Worm (Caenorhabditis elegans) whole organism, mixed stage, embryonic: ENCODE data around the gene srw-69.

Experiments used
- M03D4.4 ChIP-seq: sonication (generic microtip); optimal IDR thresholded peaks from 2 replicates; lab custom pipeline; 2017; ENCODE audit warnings: mild to moderate bottlenecking, missing genetic modification characterization, missing compliant biosample characterization
- bed-3 ChIP-seq: fragments of 200-800 bp; sonication (Bioruptor generic); optimal IDR thresholded peaks from 3 replicates; lab custom pipeline; 2018; ENCODE audit warnings: mild to moderate bottlenecking, missing genetic modification characterization, moderate library complexity, missing compliant biosample characterization
- blmp-1 ChIP-seq: fragments of 150-350 bp; optimal IDR thresholded peaks from 2 replicates; lab custom pipeline; 2014; ENCODE audit warnings: missing biosample characterization, missing genetic modification characterization
- ceh-39 ChIP-seq: fragments of 150-350 bp; optimal IDR thresholded peaks from 2 replicates; lab custom pipeline; 2014; ENCODE audit warnings: missing biosample characterization, missing genetic modification characterization
- ceh-43 ChIP-seq: fragments of 200-800 bp; sonication (Bioruptor generic); optimal IDR thresholded peaks from 2 replicates; lab custom pipeline; 2018; ENCODE audit warnings: mild to moderate bottlenecking, missing genetic modification characterization, moderate library complexity, missing compliant biosample characterization
- ceh-83 ChIP-seq: fragments of 200-800 bp; sonication (Bioruptor generic); optimal IDR thresholded peaks from 2 replicates; lab custom pipeline; 2018; ENCODE audit warnings: mild to moderate bottlenecking, missing genetic modification characterization, missing compliant biosample characterization
- ces-1 ChIP-seq: fragments of 150-350 bp; optimal IDR thresholded peaks from 2 replicates; lab custom pipeline; 2014; ENCODE audit warnings: missing biosample characterization, missing genetic modification reagents, missing genetic modification characterization
- cnd-1 ChIP-seq: fragments of 200-800 bp; sonication (Bioruptor generic); optimal IDR thresholded peaks from 2 replicates; lab custom pipeline; 2018; ENCODE audit warnings: mild to moderate bottlenecking, missing genetic modification characterization, missing compliant biosample characterization
- elt-1 ChIP-seq: sonication (generic microtip); optimal IDR thresholded peaks from 2 replicates; lab custom pipeline; 2017; ENCODE audit warnings: missing genetic modification characterization, mild to moderate bottlenecking, missing compliant biosample characterization, antibody characterized with exemption, moderate library complexity, borderline replicate concordance; ENCODE audit not compliant: insufficient read depth
- elt-3 ChIP-seq: fragments of 150-350 bp; optimal IDR thresholded peaks from 2 replicates; lab custom pipeline; 2014; ENCODE audit warnings: missing biosample characterization, missing genetic modification characterization
- ham-2 ChIP-seq: fragments of 200-800 bp; sonication (Bioruptor generic); optimal IDR thresholded peaks from 2 replicates; lab custom pipeline; 2018; ENCODE audit warnings: mild to moderate bottlenecking, missing genetic modification characterization, missing compliant biosample characterization
- hlh-1 ChIP-seq: fragments of 150-350 bp; optimal IDR thresholded peaks from 2 replicates; lab custom pipeline; 2014; ENCODE audit warnings: missing biosample characterization, missing genetic modification reagents, missing genetic modification characterization
- lin-13 ChIP-seq: fragments of 150-350 bp; optimal IDR thresholded peaks from 2 replicates; lab custom pipeline; 2014; ENCODE audit warnings: missing biosample characterization, missing genetic modification characterization
- lin-32 ChIP-seq: fragments of 200-800 bp; sonication (Bioruptor generic); optimal IDR thresholded peaks from 2 replicates; lab custom pipeline; 2018; ENCODE audit warnings: mild to moderate bottlenecking, missing genetic modification characterization, missing compliant biosample characterization
- lsy-2 ChIP-seq: fragments of 150-350 bp; optimal IDR thresholded peaks from 2 replicates; lab custom pipeline; 2014; ENCODE audit warnings: missing biosample characterization, missing genetic modification characterization
- mab-5 ChIP-seq: fragments of 150-350 bp; optimal IDR thresholded peaks from 2 replicates; lab custom pipeline; 2014; ENCODE audit warnings: missing biosample characterization, missing genetic modification characterization
- mep-1 ChIP-seq: fragments of 150-350 bp; optimal IDR thresholded peaks from 2 replicates; lab custom pipeline; 2017; ENCODE audit warnings: missing biosample characterization, missing genetic modification reagents, missing genetic modification characterization, inconsistent platforms
- mls-2 ChIP-seq: sonication (generic microtip); optimal IDR thresholded peaks from 2 replicates; lab custom pipeline; 2016; ENCODE audit warnings: mild to moderate bottlenecking, missing genetic modification characterization, moderate library complexity, missing compliant biosample characterization
- nhr-12 ChIP-seq: fragments of 150-350 bp; optimal IDR thresholded peaks from 2 replicates; lab custom pipeline; 2014; ENCODE audit warnings: missing biosample characterization, missing genetic modification characterization
- nhr-2 ChIP-seq: fragments of 150-350 bp; optimal IDR thresholded peaks from 2 replicates; lab custom pipeline; 2014; ENCODE audit warnings: missing biosample characterization, missing genetic modification characterization
- nhr-237 ChIP-seq: fragments of 150-350 bp; optimal IDR thresholded peaks from 2 replicates; lab custom pipeline; 2014; ENCODE audit warnings: missing biosample characterization, missing genetic modification characterization
- nhr-76 ChIP-seq: sonication (generic microtip); optimal IDR thresholded peaks from 2 replicates; lab custom pipeline; 2017; ENCODE audit warnings: missing biosample characterization, missing genetic modification characterization
- sem-2 ChIP-seq: fragments of 200-800 bp; sonication (Bioruptor generic); optimal IDR thresholded peaks from 2 replicates; lab custom pipeline; 2018; ENCODE audit warnings: mild to moderate bottlenecking, missing genetic modification characterization, missing compliant biosample characterization
- snpc-4 ChIP-seq: fragments of 150-350 bp; optimal IDR thresholded peaks from 2 replicates; lab custom pipeline; 2014; ENCODE audit warnings: missing biosample characterization, missing genetic modification characterization
- sptf-1 ChIP-seq: sonication (generic microtip); optimal IDR thresholded peaks from 2 replicates; lab custom pipeline; 2017; ENCODE audit warnings: mild to moderate bottlenecking, missing genetic modification characterization, moderate library complexity, missing compliant biosample characterization
- tbx-8 ChIP-seq: fragments of 200-800 bp; sonication (Bioruptor generic); optimal IDR thresholded peaks from 2 replicates; lab custom pipeline; 2018; ENCODE audit warnings: mild to moderate bottlenecking, missing genetic modification characterization, moderate library complexity, missing compliant biosample characterization
- unc-120 ChIP-seq: sonication (generic microtip); optimal IDR thresholded peaks from 2 replicates; lab custom pipeline; 2017; ENCODE audit warnings: missing genetic modification characterization, missing compliant biosample characterization; ENCODE audit not compliant: poor library complexity, severe bottlenecking
- unc-62 ChIP-seq: fragments of 150-350 bp; optimal IDR thresholded peaks from 2 replicates; lab custom pipeline; 2014; ENCODE audit warnings: missing biosample characterization, missing genetic modification reagents, missing genetic modification characterization
- ztf-11 ChIP-seq: fragments of 150-350 bp; optimal IDR thresholded peaks from 2 replicates; lab custom pipeline; 2014; ENCODE audit warnings: missing biosample characterization, missing genetic modification characterization

srw-69 gene

DNA sequence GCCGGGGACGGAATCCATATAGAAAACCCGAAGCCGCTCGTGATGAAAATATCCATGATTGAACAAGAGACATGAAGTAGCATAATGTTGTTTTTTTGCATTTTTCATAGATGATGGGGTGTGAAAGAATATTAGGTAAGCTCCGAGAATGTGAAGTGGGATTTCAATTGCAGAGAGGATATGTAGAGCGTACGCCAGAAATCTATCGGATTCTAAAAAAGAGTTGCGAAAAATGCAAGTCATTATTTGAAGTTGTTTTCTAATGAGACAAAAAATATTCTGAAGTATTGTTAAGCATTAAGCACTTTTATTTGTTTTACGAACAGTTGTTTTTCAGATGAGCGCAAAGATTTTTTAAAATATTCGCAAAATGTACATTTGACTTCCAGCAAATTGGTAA lies 4.4 kb downstream of the srw-69 start, which contains the start of gene F18E3.10:
Gene F18E3.10, minus strand, starts transcription at position 101 of the 400 bp plus-strand sequence.
- TF ChIP-seq bed-3 (GFP tag; lab: Kevin White, UChicago): no peak
- TF ChIP-seq lin-13 (tag; lab: Kevin White, UChicago): no peak
- TF ChIP-seq elt-1 (tag; lab: Kevin White, UChicago): no peak
- no peak for TF ChIP-seq ham-2 (GFP tag; lab: Kevin White, UChicago)
- no peak for TF ChIP-seq lin-32 (GFP tag; lab: Kevin White, UChicago)
- no peak for TF ChIP-seq tbx-8
- no peak for TF ChIP-seq mep-1 (tag; lab: Kevin White, UChicago)
- no peak for TF ChIP-seq unc-62 (GFP tag; lab: Kevin White, UChicago)
- TF ChIP-seq ceh-39 (tag; lab: Kevin White, UChicago): no peak
- TF ChIP-seq M03D4.4: no peak
- TF ChIP-seq ztf-11 (tag; lab: Kevin White, UChicago): no peak
- TF ChIP-seq elt-3 (tag; lab: Kevin White, UChicago): no peak
- TF ChIP-seq nhr-237 (tag; lab: Kevin White, UChicago): no peak
- no peak for TF ChIP-seq lsy-2 (tag; lab: Kevin White, UChicago)
- TF ChIP-seq unc-120 (tag; lab: Kevin White, UChicago): no peak
- TF ChIP-seq sem-2 (GFP tag; lab: Kevin White, UChicago): no peak
- TF ChIP-seq blmp-1 (tag; lab: Kevin White, UChicago): no peak
- TF ChIP-seq nhr-12 (tag; lab: Kevin White, UChicago): no peak
- no peak for TF ChIP-seq cnd-1 (tag; lab: Kevin White, UChicago)
- TF ChIP-seq, all 35 proteins: peak for 0

DNA sequence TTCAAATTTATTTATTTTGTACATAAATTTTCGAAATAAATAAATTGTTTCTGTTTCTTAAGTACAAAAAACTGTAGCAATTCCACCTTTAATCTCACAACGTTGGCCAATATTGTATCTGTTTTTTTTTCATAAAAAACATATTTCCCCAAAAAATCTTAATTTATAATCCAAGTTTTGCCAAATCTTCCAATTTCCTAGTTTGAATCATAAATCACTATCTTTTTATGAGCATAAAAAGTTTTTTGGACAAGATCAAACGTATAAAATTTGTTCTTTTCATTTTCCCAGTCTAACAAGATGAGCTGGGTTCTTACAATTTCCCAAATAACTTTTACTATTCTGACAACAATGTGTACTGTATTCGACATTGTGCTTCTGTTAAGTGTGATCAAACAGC lies 8.6 kb downstream of the srw-69 start, which contains the start of gene srxa-4:
Gene srxa-4, plus strand, starts transcription at position 301 of the 400 bp plus-strand sequence.
- no peak for TF ChIP-seq ces-1 (GFP tag; lab: Kevin White, UChicago)
- TF ChIP-seq nhr-12 (tag; lab: Kevin White, UChicago): no peak
- no peak for TF ChIP-seq unc-62 (GFP tag; lab: Kevin White, UChicago)
- no peak for TF ChIP-seq mep-1 (tag; lab: Kevin White, UChicago)
- TF ChIP-seq ceh-83 (GFP tag; lab: Kevin White, UChicago): no peak
- no peak for TF ChIP-seq lin-32 (GFP tag; lab: Kevin White, UChicago)
- TF ChIP-seq lin-13 (tag; lab: Kevin White, UChicago): no peak

DNA sequence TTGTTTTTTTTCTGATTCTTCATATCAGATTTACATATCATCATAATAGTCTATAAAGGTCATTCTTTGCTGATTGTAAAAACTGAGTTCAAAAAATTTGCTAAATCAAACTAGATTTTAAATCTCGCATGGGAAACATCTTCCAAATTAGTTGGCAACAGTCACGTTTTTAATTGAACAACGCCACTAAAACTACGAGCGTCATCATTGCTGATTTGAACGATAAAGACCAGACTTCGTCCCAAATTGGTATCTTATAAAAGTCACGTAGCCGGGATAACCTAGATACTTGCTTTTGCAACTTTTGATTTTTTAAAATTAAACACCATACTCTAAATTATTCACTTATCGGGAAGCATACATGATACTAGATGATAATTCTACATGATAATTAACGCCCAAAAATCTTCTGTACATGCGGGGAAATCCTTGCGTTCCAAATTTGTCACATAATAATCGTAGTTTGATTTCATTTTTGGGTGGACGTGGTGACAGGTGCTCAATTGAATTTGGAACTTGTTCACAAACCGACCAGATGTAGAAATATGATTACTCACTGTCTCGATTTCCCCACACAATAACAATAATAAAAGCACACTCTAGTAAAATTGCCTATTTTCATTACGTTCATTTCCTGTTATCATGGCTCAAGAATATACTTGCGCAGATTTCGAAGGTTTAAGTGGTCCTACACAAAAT lies 11.6 kb downstream of the srw-69 start, which contains the start of gene srw-67:
Gene srw-67, plus strand, starts transcription at position 643 of the 699 bp plus-strand sequence.
- TF ChIP-seq ceh-39 (tag; lab: Kevin White, UChicago) (no peak), tbx-8 (no peak), ceh-83 (GFP tag; lab: Kevin White, UChicago) (no peak), nhr-76 (no peak), ces-1 (GFP tag; lab: Kevin White, UChicago) (no peak), nhr-237 (tag; lab: Kevin White, UChicago) (no peak), mep-1 (tag; lab: Kevin White, UChicago) (no peak)

DNA sequence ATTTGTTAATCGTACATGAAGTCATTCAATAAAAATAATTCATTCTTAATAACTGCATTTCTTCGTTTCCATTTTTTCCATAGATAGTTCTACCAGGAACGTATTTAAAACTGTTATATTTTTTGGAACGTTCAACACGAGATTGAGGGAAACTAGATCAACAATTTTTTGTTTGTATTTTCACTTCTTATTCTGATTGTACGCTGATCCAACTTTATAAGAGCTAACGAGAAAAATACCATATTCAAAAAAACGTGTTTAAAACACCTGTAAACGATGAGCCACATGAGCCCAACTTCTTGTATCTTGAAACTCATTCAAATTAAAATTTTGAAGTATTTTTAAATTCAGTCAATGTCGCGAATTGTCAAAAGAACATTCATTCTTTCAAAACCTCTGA lies 12.2 kb downstream of the srw-69 start:
- no peak for TF ChIP-seq ham-2 (GFP tag; lab: Kevin White, UChicago)
- TF ChIP-seq nhr-2: no peak
- TF ChIP-seq blmp-1 (tag; lab: Kevin White, UChicago): no peak
- no peak for TF ChIP-seq ceh-43
- TF ChIP-seq snpc-4 (tag; lab: Kevin White, UChicago): no peak
- no peak for TF ChIP-seq bed-3 (GFP tag; lab: Kevin White, UChicago)
- TF ChIP-seq nhr-237 (tag; lab: Kevin White, UChicago): no peak
- no peak for TF ChIP-seq elt-3 (tag; lab: Kevin White, UChicago)
- no peak for TF ChIP-seq mep-1 (tag; lab: Kevin White, UChicago)
- no peak for TF ChIP-seq sptf-1 (tag; lab: Kevin White, UChicago)
- no peak for TF ChIP-seq hlh-1 (tag; lab: Kevin White, UChicago)
- TF ChIP-seq lin-32 (GFP tag; lab: Kevin White, UChicago): no peak
- no peak for TF ChIP-seq mls-2 (tag; lab: Kevin White, UChicago)
- no peak for TF ChIP-seq mab-5 (tag; lab: Kevin White, UChicago)
- TF ChIP-seq lin-13 (tag; lab: Kevin White, UChicago): no peak
- no peak for TF ChIP-seq sem-2 (GFP tag; lab: Kevin White, UChicago)
- no peak for TF ChIP-seq ces-1 (GFP tag; lab: Kevin White, UChicago)
- TF ChIP-seq, all 35 proteins: peak for 0
